Fruit fly (Drosophila melanogaster): ENCODE results near the gene CG5890.

Gene CG5890

dm6 chr3R:25884301-25884700 is 28.3 kb downstream of the CG5890 start (continued):
- TF ChIP-seq CG13287 (GFP tag; IDR thresholded peaks at IDR 0.05; ENCODE audit: partially characterized antibody) (no peak), CG11247 (GFP tag; IDR thresholded peaks at IDR 0.05) (0 out of 2 replicates have a peak, but pooled peaks have one; percentile 13), CG7987 (GFP tag; optimal IDR thresholded peaks at IDR 0.05) (no peak), CG7786 (GFP tag; optimal IDR thresholded peaks at IDR 0.05) (no peak), Hmr (GFP tag; optimal IDR thresholded peaks at IDR 0.05) (peak; percentile 13), knrl (GFP tag; IDR thresholded peaks at IDR 0.05; ENCODE audit: partially characterized antibody) (no peak), CG3838 (GFP tag; optimal IDR thresholded peaks at IDR 0.05) (no peak), crp (GFP tag; optimal IDR thresholded peaks at IDR 0.05) (no peak), row (GFP tag; IDR thresholded peaks at IDR 0.05) (peak; percentile 56), pho (GFP tag; optimal IDR thresholded peaks at IDR 0.05) (no peak), GATAe (GFP tag; conservative IDR thresholded peaks at IDR 0.05) (no peak), Doc3 (GFP tag; IDR thresholded peaks at IDR 0.05; ENCODE audit: partially characterized antibody) (no peak), CG18764 (GFP tag; optimal IDR thresholded peaks at IDR 0.05) (peak; percentile 49), sug (tag; optimal IDR thresholded peaks at IDR 0.05) (no peak), ftz-f1 (GFP tag; optimal IDR thresholded peaks at IDR 0.05) (no peak), CG15479 (GFP tag; optimal IDR thresholded peaks at IDR 0.05) (no peak), slou (GFP tag; optimal IDR thresholded peaks at IDR 0.05) (no peak), CG13296 (GFP tag; optimal IDR thresholded peaks at IDR 0.05) (peak; percentile 6), Lhr (GFP tag; optimal IDR thresholded peaks at IDR 0.05) (peak; percentile 8), CG6654 (GFP tag; optimal IDR thresholded peaks at IDR 0.05) (no peak), kni (GFP tag; optimal IDR thresholded peaks at IDR 0.05) (no peak), grn (GFP tag; optimal IDR thresholded peaks at IDR 0.05) (no peak), bsh (GFP tag; optimal IDR thresholded peaks at IDR 0.05) (peak in 1 of 2 experiments; percentile 91), CG6689 (GFP tag; IDR thresholded peaks at IDR 0.05) (peak; percentile 76), Nf-YC (tag; optimal IDR thresholded peaks at IDR 0.05) (peak; percentile 13), CG11456 (GFP tag; IDR thresholded peaks at IDR 0.05) (no peak), CG32532 (GFP tag; IDR thresholded peaks at IDR 0.05) (no peak), Dbx (GFP tag; IDR thresholded peaks at IDR 0.05) (no peak), CG6272 (GFP tag; IDR thresholded peaks at IDR 0.05) (no peak), CG17802 (tag; optimal IDR thresholded peaks at IDR 0.05) (no peak), CG15073 (GFP tag; optimal IDR thresholded peaks at IDR 0.05) (no peak), CG6854 (GFP tag; optimal IDR thresholded peaks at IDR 0.05) (no peak), BEAF-32 (GFP tag; optimal IDR thresholded peaks at IDR 0.05) (no peak), ara (GFP tag; IDR thresholded peaks at IDR 0.05) (peak; percentile 44; the same call in 1 of the 2 replicates), CG12071 (GFP tag; optimal IDR thresholded peaks at IDR 0.05) (no peak), CG17829 (tag; optimal IDR thresholded peaks at IDR 0.05) (peak; percentile 89), CHES-1-like (GFP tag; optimal IDR thresholded peaks at IDR 0.05) (no peak), CG2116 (GFP tag; optimal IDR thresholded peaks at IDR 0.05) (peak; percentile 33), MESR4 (GFP tag; optimal IDR thresholded peaks at IDR 0.05) (no peak), Optix (GFP tag; IDR thresholded peaks at IDR 0.05) (no peak), CG8478 (optimal IDR thresholded peaks at IDR 0.05) (no peak), Ssrp (tag; optimal IDR thresholded peaks at IDR 0.05) (peak; percentile 81), bab2 (GFP tag; optimal IDR thresholded peaks at IDR 0.05) (peak; percentile 1), hbn (GFP tag; IDR thresholded peaks at IDR 0.05; ENCODE audit: partially characterized antibody) (no peak), vfl (GFP tag; optimal IDR thresholded peaks at IDR 0.05) (no peak), CG31224 (GFP tag; IDR thresholded peaks at IDR 0.05) (peak; percentile 11; the same call in 1 of the 2 replicates), CkIIα-i1 (GFP tag; IDR thresholded peaks at IDR 0.05) (no peak), sisA (GFP tag; IDR thresholded peaks at IDR 0.05) (peak; percentile 72), sna (GFP tag; IDR thresholded peaks at IDR 0.05; ENCODE audit: partially characterized antibody) (no peak), caup (GFP tag; optimal IDR thresholded peaks at IDR 0.05; ENCODE audit: severe bottlenecking) (no peak), grau (tag; optimal IDR thresholded peaks at IDR 0.05) (peak; percentile 71)
